Worm (Caenorhabditis elegans) whole organism, mixed stage, embryonic: ENCODE results near the gene zchc-1A.

Experiments used
- blmp-1 ChIP-seq: fragments of 150-350 bp; optimal IDR thresholded peaks from 2 replicates; lab custom pipeline; 2014; ENCODE audit warnings: missing biosample characterization, missing genetic modification characterization
- ceh-43 ChIP-seq: fragments of 200-800 bp; sonication (Bioruptor generic); optimal IDR thresholded peaks from 2 replicates; lab custom pipeline; 2018; ENCODE audit warnings: mild to moderate bottlenecking, missing genetic modification characterization, moderate library complexity, missing compliant biosample characterization
- elt-1 ChIP-seq: sonication (generic microtip); optimal IDR thresholded peaks from 2 replicates; lab custom pipeline; 2017; ENCODE audit warnings: missing genetic modification characterization, mild to moderate bottlenecking, missing compliant biosample characterization, antibody characterized with exemption, moderate library complexity, borderline replicate concordance; ENCODE audit not compliant: insufficient read depth
- flh-1 ChIP-seq: fragments of 200-800 bp; sonication (Bioruptor generic); optimal IDR thresholded peaks from 2 replicates; lab custom pipeline; 2018; ENCODE audit warnings: mild to moderate bottlenecking, missing genetic modification characterization, moderate library complexity, missing compliant biosample characterization
- lin-13 ChIP-seq: fragments of 150-350 bp; optimal IDR thresholded peaks from 2 replicates; lab custom pipeline; 2014; ENCODE audit warnings: missing biosample characterization, missing genetic modification characterization
- lsy-2 ChIP-seq: fragments of 150-350 bp; optimal IDR thresholded peaks from 2 replicates; lab custom pipeline; 2014; ENCODE audit warnings: missing biosample characterization, missing genetic modification characterization
- nhr-12 ChIP-seq: fragments of 150-350 bp; optimal IDR thresholded peaks from 2 replicates; lab custom pipeline; 2014; ENCODE audit warnings: missing biosample characterization, missing genetic modification characterization
- nhr-76 ChIP-seq: sonication (generic microtip); optimal IDR thresholded peaks from 2 replicates; lab custom pipeline; 2017; ENCODE audit warnings: missing biosample characterization, missing genetic modification characterization
- unc-39 ChIP-seq: fragments of 150-350 bp; optimal IDR thresholded peaks from 2 replicates; lab custom pipeline; 2014; ENCODE audit warnings: missing biosample characterization, missing genetic modification characterization
- unc-62 ChIP-seq: fragments of 150-350 bp; optimal IDR thresholded peaks from 2 replicates; lab custom pipeline; 2014; ENCODE audit warnings: missing biosample characterization, missing genetic modification reagents, missing genetic modification characterization
- ztf-11 ChIP-seq: fragments of 150-350 bp; optimal IDR thresholded peaks from 2 replicates; lab custom pipeline; 2014; ENCODE audit warnings: missing biosample characterization, missing genetic modification characterization

DNA sequence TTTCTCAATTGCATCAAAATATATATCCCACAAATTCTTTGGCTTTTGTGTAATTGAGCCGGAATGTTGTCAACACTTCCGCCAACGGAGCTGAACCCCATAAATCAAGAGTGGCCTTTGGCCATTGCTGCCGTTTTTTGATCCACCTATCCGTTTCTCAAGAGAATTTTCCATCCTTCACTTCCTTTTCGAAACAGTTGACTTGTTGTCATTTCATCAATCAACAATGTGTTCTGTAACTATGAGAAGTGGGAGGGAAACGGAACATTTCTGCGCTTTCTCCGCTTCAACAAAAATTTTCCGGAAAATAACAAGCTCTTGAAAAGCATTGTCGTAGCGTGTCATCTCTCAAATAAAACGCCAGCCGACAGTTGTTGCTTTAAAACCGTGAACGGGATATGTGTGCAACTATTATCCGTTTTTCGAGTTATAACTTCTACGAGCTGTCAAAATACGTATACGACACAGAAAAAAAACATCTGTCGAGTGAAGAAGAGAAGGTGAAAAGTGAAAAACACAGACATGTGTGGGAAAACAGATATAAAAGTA lies 25.7 kb downstream of the zchc-1A start:
- TF ChIP-seq unc-62 (GFP tag; lab: Kevin White, UChicago) (peak; percentile 35), nhr-12 (tag; lab: Kevin White, UChicago) (no peak), nhr-76 (tag; lab: Kevin White, UChicago) (no peak), ceh-43 (GFP tag; lab: Kevin White, UChicago) (no peak), flh-1 (no peak), ztf-11 (tag; lab: Kevin White, UChicago) (no peak), unc-39 (tag; lab: Kevin White, UChicago) (no peak), lsy-2 (no peak), elt-1 (no peak), blmp-1 (tag; lab: Kevin White, UChicago) (no peak), lin-13 (tag; lab: Kevin White, UChicago) (no peak)
